Worm (Caenorhabditis elegans) whole organism, L4 larva: ENCODE data around the gene AH6.17.

Source experiments
- ceh-82 ChIP-seq: sonication (generic microtip); optimal IDR thresholded peaks from 2 replicates; lab custom pipeline; 2017; ENCODE audit warnings: missing biosample characterization, missing genetic modification characterization
- lin-15B ChIP-seq: fragments of 150-350 bp; sonication (generic microtip); optimal IDR thresholded peaks from 3 replicates; lab custom pipeline; 2014; ENCODE audit warnings: missing biosample characterization, missing genetic modification characterization
- lsy-2 ChIP-seq, 2 experiments: fragments of 150-350 bp in 1 of 2; sonication (generic microtip) in 1 of 2; optimal IDR thresholded peaks; 2 replicates each; lab custom pipeline; 2014 to 2017; ENCODE audit warnings: missing biosample characterization in 2 of 2, missing genetic modification characterization in 2 of 2
- nhr-10 ChIP-seq: fragments of 150-350 bp; optimal IDR thresholded peaks from 2 replicates; lab custom pipeline; 2014; ENCODE audit warnings: missing biosample characterization, missing genetic modification characterization
- unc-62 ChIP-seq, 3 experiments: fragments of 150-350 bp in 1 of 3; sonication (generic microtip); optimal IDR thresholded peaks in 2 of 3; peaks in 1 of 3; 1 replicate in 1 of 3; 2 replicates in 2 of 3; lab custom pipeline; 2014 to 2017; ENCODE audit warnings: missing biosample characterization in 3 of 3, missing genetic modification characterization in 3 of 3, missing genetic modification reagents in 3 of 3, missing genotype in 1 of 3

DNA sequence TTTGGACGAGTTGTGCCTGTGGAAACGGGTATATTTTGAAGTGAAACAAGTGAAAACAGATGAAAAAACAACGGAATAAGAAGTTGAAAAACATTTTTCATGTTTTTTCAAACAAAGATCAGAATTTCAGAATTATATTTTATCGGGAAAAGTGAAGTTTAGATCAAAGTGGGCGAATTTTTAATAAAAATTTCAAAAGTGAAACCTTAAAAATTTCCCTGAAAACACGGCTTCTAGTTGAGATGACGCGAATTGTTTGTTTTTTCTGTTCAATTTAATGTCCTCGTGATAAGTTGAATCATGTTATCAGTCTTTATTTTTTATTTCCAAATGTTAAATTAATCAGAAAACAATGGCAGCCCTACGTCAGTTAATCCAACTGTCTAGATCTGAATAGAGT, 15.8 kb upstream of the AH6.17 start, which contains the start of gene gcy-3:
- TF ChIP-seq lin-15B (tag; lab: Kevin White, UChicago) (no peak), unc-62 (GFP tag; optimal IDR thresholded peaks at IDR 0.05 in 1 of 2; lab: Kevin White, UChicago) (peak in 1 of 2 experiments; percentile 35), unc-62 (tag; optimal IDR thresholded peaks at IDR 0.05; lab: Kevin White, UChicago) (no peak), ceh-82 (tag; lab: Kevin White, UChicago) (no peak), nhr-10 (tag; lab: Kevin White, UChicago) (no peak), lsy-2 (tag; optimal IDR thresholded peaks at IDR 0.05; lab: Kevin White, UChicago) (no peak)
